Worm (Caenorhabditis elegans) whole organism, L4 larva: ENCODE measurements around the gene math-7.
A peak's percentile ranks its signal among the peaks of the same experiment; 100 is the strongest.

Source experiments
- D1046.2 ChIP-seq: fragments of 200-800 bp; sonication (Bioruptor generic); IDR thresholded peaks from 2 replicates; pipeline ENCODE4 v1.3.6; 2022; ENCODE audit warnings: missing genetic modification characterization, missing compliant biosample characterization
- F44E2.7 ChIP-seq: fragments of 200-800 bp; sonication (Bioruptor generic); IDR thresholded peaks from 2 replicates; pipeline ENCODE4 v2.1.2; 2022; ENCODE audit warnings: missing genetic modification characterization, missing compliant biosample characterization
- ZK337.2 ChIP-seq: fragments of 200-800 bp; sonication (Bioruptor generic); IDR thresholded peaks from 2 replicates; pipeline ENCODE4 v1.3.6; 2022; ENCODE audit warnings: missing genetic modification reagents, missing genetic modification characterization, missing compliant biosample characterization
- ces-1 ChIP-seq: fragments of 150-350 bp; sonication (generic microtip); optimal IDR thresholded peaks from 4 replicates; lab custom pipeline; 2014; ENCODE audit warnings: missing biosample characterization, missing genetic modification reagents, missing genetic modification characterization
- ctbp-1 ChIP-seq: fragments of 200-800 bp; sonication (Bioruptor generic); IDR thresholded peaks from 2 replicates; pipeline ENCODE4 v1.3.6; 2022; ENCODE audit warnings: missing genetic modification reagents, missing genetic modification characterization, missing compliant biosample characterization
- daf-12 ChIP-seq: fragments of 150-350 bp; optimal IDR thresholded peaks from 2 replicates; lab custom pipeline; 2014; ENCODE audit warnings: missing biosample characterization, missing genetic modification reagents, missing genetic modification characterization
- daf-16 ChIP-seq, 3 experiments: sonication (generic microtip); optimal IDR thresholded peaks; 2 replicates each; lab custom pipeline; 2016 to 2017; ENCODE audit warnings: missing genetic modification characterization in 3 of 3, missing genetic modification reagents in 3 of 3, mild to moderate bottlenecking in 2 of 3, missing compliant biosample characterization in 2 of 3, missing biosample characterization in 1 of 3, moderate library complexity in 1 of 3
- dmd-6 ChIP-seq: fragments of 200-800 bp; sonication (Bioruptor generic); IDR thresholded peaks from 2 replicates; pipeline ENCODE4 v1.3.6; 2022; ENCODE audit warnings: missing genetic modification reagents, missing genetic modification characterization, missing compliant biosample characterization
- duxl-1 ChIP-seq: sonication (generic microtip); optimal IDR thresholded peaks from 2 replicates; lab custom pipeline; 2016; ENCODE audit warnings: mild to moderate bottlenecking, missing genetic modification characterization, moderate library complexity, missing compliant biosample characterization; ENCODE audit not compliant: poor library complexity
- dve-1 ChIP-seq: sonication (generic microtip); optimal IDR thresholded peaks from 2 replicates; lab custom pipeline; 2017; ENCODE audit warnings: antibody characterized with exemption, mild to moderate bottlenecking, missing genetic modification characterization, missing compliant biosample characterization; ENCODE audit not compliant: insufficient read depth
- egl-27 ChIP-seq: sonication (generic microtip); optimal IDR thresholded peaks from 3 replicates; lab custom pipeline; 2017; ENCODE audit warnings: missing biosample characterization, missing genetic modification reagents, missing genetic modification characterization
- hif-1 ChIP-seq, 2 experiments: sonication (generic microtip); optimal IDR thresholded peaks; 2 replicates each; lab custom pipeline; 2016 to 2017; ENCODE audit warnings: missing compliant biosample characterization in 2 of 2, missing genetic modification characterization in 2 of 2, missing genetic modification reagents in 2 of 2, missing genotype in 2 of 2, mild to moderate bottlenecking in 1 of 2
- hlh-30 ChIP-seq: sonication (generic microtip); optimal IDR thresholded peaks from 2 replicates; lab custom pipeline; 2017; ENCODE audit warnings: antibody characterized with exemption, mild to moderate bottlenecking, missing genetic modification characterization, missing compliant biosample characterization; ENCODE audit not compliant: insufficient read depth
- lin-13 ChIP-seq: fragments of 150-350 bp; optimal IDR thresholded peaks from 2 replicates; lab custom pipeline; 2014; ENCODE audit warnings: missing biosample characterization, missing genetic modification reagents, missing genetic modification characterization
- lin-29 ChIP-seq: fragments of 200-800 bp; sonication (Bioruptor generic); IDR thresholded peaks from 2 replicates; pipeline ENCODE4 v1.3.6; 2022; ENCODE audit warnings: missing genetic modification reagents, missing genetic modification characterization, missing compliant biosample characterization
- lin-39 ChIP-seq: fragments of 150-350 bp; optimal IDR thresholded peaks from 2 replicates; lab custom pipeline; 2014; ENCODE audit warnings: missing biosample characterization, missing genetic modification reagents, missing genetic modification characterization
- lsy-2 ChIP-seq, 2 experiments: fragments of 150-350 bp in 1 of 2; sonication (generic microtip) in 1 of 2; optimal IDR thresholded peaks; 2 replicates each; lab custom pipeline; 2014 to 2017; ENCODE audit warnings: missing biosample characterization in 2 of 2, missing genetic modification characterization in 2 of 2
- mes-2 ChIP-seq: sonication (generic microtip); optimal IDR thresholded peaks from 2 replicates; lab custom pipeline; 2016; ENCODE audit warnings: missing genotype, mild to moderate bottlenecking, missing genetic modification characterization, missing compliant biosample characterization; ENCODE audit not compliant: poor library complexity, severe bottlenecking
- mxl-3 ChIP-seq: fragments of 200-800 bp; sonication (Bioruptor generic); optimal IDR thresholded peaks from 2 replicates; lab custom pipeline; 2018; ENCODE audit warnings: mild to moderate bottlenecking, missing genetic modification characterization, missing compliant biosample characterization
- nhr-28 ChIP-seq: fragments of 150-350 bp; optimal IDR thresholded peaks from 2 replicates; lab custom pipeline; 2014; ENCODE audit warnings: missing biosample characterization, missing genetic modification characterization
- nhr-41 ChIP-seq: fragments of 200-800 bp; sonication (Bioruptor generic); IDR thresholded peaks from 2 replicates; pipeline ENCODE4 v1.3.6; 2022; ENCODE audit warnings: missing genetic modification reagents, missing genetic modification characterization, missing compliant biosample characterization
- nhr-42 ChIP-seq: fragments of 200-800 bp; sonication (Bioruptor generic); IDR thresholded peaks from 2 replicates; pipeline ENCODE4 v1.3.6; 2022; ENCODE audit warnings: missing genetic modification characterization, missing compliant biosample characterization
- nhr-48 ChIP-seq: sonication (generic microtip); optimal IDR thresholded peaks from 2 replicates; lab custom pipeline; 2016; ENCODE audit warnings: mild to moderate bottlenecking, missing genetic modification characterization, missing compliant biosample characterization
- php-3 ChIP-seq: fragments of 200-800 bp; sonication (Bioruptor generic); IDR thresholded peaks from 2 replicates; pipeline ENCODE4 v1.3.6; 2022; ENCODE audit warnings: missing genetic modification reagents, missing genetic modification characterization, missing compliant biosample characterization
- pqm-1 ChIP-seq: sonication (generic microtip); optimal IDR thresholded peaks from 2 replicates; lab custom pipeline; 2017; ENCODE audit warnings: missing biosample characterization, missing genetic modification characterization
- tag-97 ChIP-seq: fragments of 200-800 bp; sonication (Bioruptor generic); IDR thresholded peaks from 2 replicates; pipeline ENCODE4 v1.3.6; 2022; ENCODE audit warnings: missing genetic modification characterization, missing compliant biosample characterization
- vab-7 ChIP-seq: fragments of 200-800 bp; sonication (Bioruptor generic); IDR thresholded peaks from 2 replicates; pipeline ENCODE4 v1.3.6; 2022; ENCODE audit warnings: missing genetic modification reagents, missing genetic modification characterization, missing compliant biosample characterization
- ztf-7 ChIP-seq: fragments of 150-350 bp; optimal IDR thresholded peaks from 2 replicates; lab custom pipeline; 2014; ENCODE audit warnings: missing biosample characterization, missing genetic modification characterization

The math-7 gene

ce11 chrII:1844552-1844951 is 41.7 kb downstream of the math-7 start:
- TF ChIP-seq D1046.2 (no peak), lin-13 (GFP tag; lab: Kevin White, UChicago) (no peak), lin-39 (tag; lab: Kevin White, UChicago) (no peak), nhr-41 (GFP tag; lab: Robert Waterston, UW) (no peak), daf-12 (tag; lab: Kevin White, UChicago) (no peak), ztf-7 (tag; lab: Kevin White, UChicago) (no peak), mes-2 (tag; lab: Kevin White, UChicago) (no peak), lin-29 (no peak), F44E2.7 (GFP tag; lab: Robert Waterston, UW) (no peak), hif-1 (tag; optimal IDR thresholded peaks at IDR 0.05; lab: Kevin White, UChicago) (no peak), tag-97 (GFP tag; lab: Robert Waterston, UW) (no peak), php-3 (GFP tag; lab: Robert Waterston, UW) (no peak), vab-7 (GFP tag; lab: Robert Waterston, UW) (no peak), nhr-42 (GFP tag; lab: Robert Waterston, UW) (no peak), mxl-3 (GFP tag; lab: Kevin White, UChicago) (no peak)

- TF ChIP-seq dmd-6 (peak; percentile 64), nhr-48 (no peak), daf-16 (GFP tag; optimal IDR thresholded peaks at IDR 0.05; lab: Kevin White, UChicago) (no peak), daf-16 (tag; optimal IDR thresholded peaks at IDR 0.05; lab: Kevin White, UChicago) (peak; percentile 96), ZK337.2 (GFP tag; lab: Robert Waterston, UW) (no peak), nhr-28 (tag; lab: Kevin White, UChicago) (peak; percentile 82), hlh-30 (peak; percentile 33), dve-1 (peak; percentile 58), php-3 (GFP tag; lab: Robert Waterston, UW) (0 out of 2 replicates have a peak, but pooled peaks have one; percentile 29), pqm-1 (tag; lab: Kevin White, UChicago) (peak; percentile 87), egl-27 (no peak), duxl-1 (peak; percentile 49)
Observed at ce11 chrII:1842894-1843293, 43.4 kb downstream of the math-7 start, which contains the start of the genes C52E2.5 and C52E2.4. TSS of gene C52E2.5 (minus strand) at chrII:1842936. TSS of gene C52E2.4 (plus strand) at chrII:1843145.

- TF ChIP-seq nhr-41 (GFP tag; lab: Robert Waterston, UW) (no peak), ces-1 (GFP tag; lab: Kevin White, UChicago) (no peak), lsy-2 (tag; optimal IDR thresholded peaks at IDR 0.05; lab: Kevin White, UChicago) (no peak), ctbp-1 (GFP tag; lab: Robert Waterston, UW) (no peak), daf-16 (GFP tag; optimal IDR thresholded peaks at IDR 0.05; lab: Kevin White, UChicago) (no peak), daf-16 (tag; optimal IDR thresholded peaks at IDR 0.05; lab: Kevin White, UChicago) (peak; percentile 21), lin-39 (tag; lab: Kevin White, UChicago) (no peak)
Observed at ce11 chrII:1836204-1836603, 50.1 kb downstream of the math-7 start, which contains the start of gene T08E11.1. TSS of gene T08E11.1 (plus strand) at chrII:1836504.
